Fruit fly (Drosophila melanogaster) whole organism, pupa: ENCODE results near the gene SIFaR.

ENCODE experiments used
- CG10348 ChIP-seq: fragments of 200-800 bp; sonication (Bioruptor generic); IDR thresholded peaks from 2 replicates; pipeline ENCODE4 v1.3.6; 2022; ENCODE audit warnings: missing biosample characterization, missing genetic modification characterization
- CG12605 ChIP-seq: fragments of 200-800 bp; sonication (Bioruptor generic); IDR thresholded peaks from 2 replicates; pipeline ENCODE4 v1.3.6; 2022; ENCODE audit warnings: missing biosample characterization, missing genetic modification characterization
- CG13204 ChIP-seq: fragments of 200-800 bp; sonication (Bioruptor generic); optimal IDR thresholded peaks from 2 replicates; lab custom pipeline; 2018; ENCODE audit warnings: missing biosample characterization, mild to moderate bottlenecking, missing genetic modification characterization, moderate library complexity
- CG14655 ChIP-seq: fragments of 200-800 bp; sonication (Bioruptor generic); optimal IDR thresholded peaks from 3 replicates; lab custom pipeline; 2017; ENCODE audit warnings: mild to moderate bottlenecking, missing biosample characterization, missing genetic modification reagents, missing genetic modification characterization
- CG15710 ChIP-seq: fragments of 200-800 bp; sonication (Bioruptor generic); optimal IDR thresholded peaks from 2 replicates; lab custom pipeline; 2018; ENCODE audit warnings: missing biosample characterization, mild to moderate bottlenecking, missing genetic modification characterization, moderate library complexity
- CG17806 ChIP-seq: fragments of 200-800 bp; sonication (Bioruptor generic); optimal IDR thresholded peaks from 2 replicates; lab custom pipeline; 2018; ENCODE audit warnings: missing biosample characterization, mild to moderate bottlenecking, missing genetic modification characterization, moderate library complexity
- CG32121 ChIP-seq: fragments of 200-800 bp; sonication (Bioruptor generic); IDR thresholded peaks from 2 replicates; pipeline ENCODE4 v1.3.6; 2022; ENCODE audit warnings: missing biosample characterization, missing genetic modification characterization
- CG34367 ChIP-seq: fragments of 200-800 bp; sonication (Bioruptor generic); optimal IDR thresholded peaks from 2 replicates; lab custom pipeline; 2018; ENCODE audit warnings: missing biosample characterization, mild to moderate bottlenecking, missing genetic modification characterization
- CG4496 ChIP-seq: fragments of 200-800 bp; sonication (Bioruptor generic); IDR thresholded peaks from 3 replicates; pipeline ENCODE4 v1.3.6; 2022; ENCODE audit warnings: missing biosample characterization, missing genetic modification characterization
- CG8159 ChIP-seq: fragments of 200-800 bp; sonication (Bioruptor generic); optimal IDR thresholded peaks from 3 replicates; lab custom pipeline; 2018; ENCODE audit warnings: missing biosample characterization, mild to moderate bottlenecking, missing genetic modification characterization, moderate library complexity
- CG8301 ChIP-seq: fragments of 200-800 bp; sonication (Bioruptor generic); optimal IDR thresholded peaks from 2 replicates; lab custom pipeline; 2018; ENCODE audit warnings: missing biosample characterization, mild to moderate bottlenecking, missing genetic modification characterization
- CG9948 ChIP-seq: fragments of 200-800 bp; sonication (Bioruptor generic); optimal IDR thresholded peaks from 2 replicates; lab custom pipeline; 2018; ENCODE audit warnings: missing biosample characterization, mild to moderate bottlenecking, missing genetic modification characterization, moderate library complexity
- D1 ChIP-seq: fragments of 200-800 bp; sonication (Bioruptor generic); optimal IDR thresholded peaks from 2 replicates; lab custom pipeline; 2018; ENCODE audit warnings: missing biosample characterization, mild to moderate bottlenecking, missing genetic modification characterization, moderate library complexity
- EcR ChIP-seq: fragments of 200-800 bp; sonication (Bioruptor generic); optimal IDR thresholded peaks from 3 replicates; lab custom pipeline; 2019; ENCODE audit warnings: missing biosample characterization, missing genetic modification characterization, mild to moderate bottlenecking, moderate library complexity, missing genetic modification reagents
- Ets98B ChIP-seq: fragments of 200-800 bp; sonication (Bioruptor generic); IDR thresholded peaks from 2 replicates; pipeline ENCODE4 v1.3.6; 2022; ENCODE audit warnings: missing biosample characterization, missing genetic modification characterization
- Pif1A ChIP-seq: fragments of 200-800 bp; sonication (Bioruptor generic); optimal IDR thresholded peaks from 3 replicates; lab custom pipeline; 2016; ENCODE audit warnings: missing biosample characterization, missing genetic modification characterization
- Pif1B ChIP-seq: fragments of 200-800 bp; sonication (Bioruptor generic); optimal IDR thresholded peaks from 3 replicates; lab custom pipeline; 2016; ENCODE audit warnings: missing biosample characterization, missing genetic modification characterization
- Snoo ChIP-seq: fragments of 200-800 bp; sonication (Bioruptor generic); optimal IDR thresholded peaks from 3 replicates; lab custom pipeline; 2017; ENCODE audit warnings: missing biosample characterization, mild to moderate bottlenecking, missing genetic modification characterization, inconsistent platforms
- fd96Ca ChIP-seq: fragments of 200-800 bp; sonication (Bioruptor generic); IDR thresholded peaks from 3 replicates; pipeline ENCODE4 v1.3.6; 2022; ENCODE audit warnings: missing biosample characterization, missing genetic modification characterization
- gl ChIP-seq: fragments of 200-800 bp; sonication (Bioruptor generic); optimal IDR thresholded peaks from 2 replicates; lab custom pipeline; 2018; ENCODE audit warnings: missing biosample characterization, mild to moderate bottlenecking, missing genetic modification characterization
- rn ChIP-seq: fragments of 200-800 bp; sonication (Bioruptor generic); IDR thresholded peaks from 2 replicates; pipeline ENCODE4 v1.3.6; 2022; ENCODE audit warnings: missing biosample characterization, missing genetic modification characterization

Gene SIFaR

dm6 chr3R:21282897-21283296 is 10.9 kb downstream of the SIFaR start, which contains the start of gene CG17298:
Gene CG17298, plus strand, starts transcription at chr3R:21283197.
- TF ChIP-seq Pif1A (no peak), Snoo (tag; lab: Kevin White, UChicago) (no peak)

DNA sequence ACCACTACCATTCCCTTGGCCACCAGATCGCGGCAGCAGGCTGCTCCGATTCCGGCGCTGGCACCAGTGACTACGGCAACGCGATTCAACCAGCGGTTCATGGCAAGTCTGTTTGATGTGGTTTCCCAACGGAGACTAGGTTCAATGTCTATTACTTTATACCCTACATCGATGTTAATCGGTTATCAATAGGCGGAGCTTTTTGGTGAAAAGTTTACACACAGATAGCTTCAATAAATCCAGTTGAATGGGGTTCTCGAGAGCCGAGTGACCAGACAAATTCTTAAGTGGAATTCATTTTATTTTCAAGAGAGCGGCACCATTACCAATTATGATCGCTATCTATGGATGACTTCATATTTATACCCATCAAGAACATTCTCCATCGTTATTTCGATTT is 17.7 kb downstream of the SIFaR start, which contains the start of gene CG3301:
Gene CG3301 (minus strand): TSS at position 139 of the 400 bp plus-strand sequence.
- TF ChIP-seq gl (tag; lab: Kevin White, UChicago) (no peak), CG13204 (GFP tag; lab: Kevin White, UChicago) (no peak), CG15710 (tag; lab: Kevin White, UChicago) (no peak), EcR (GFP tag; lab: Kevin White, UChicago) (no peak), Snoo (tag; lab: Kevin White, UChicago) (no peak), CG8159 (no peak), CG34367 (tag; lab: Kevin White, UChicago) (no peak), CG14655 (GFP tag; lab: Kevin White, UChicago) (no peak), CG10348 (GFP tag; lab: Robert Waterston, UW) (no peak), CG12605 (no peak), CG9948 (tag; lab: Kevin White, UChicago) (no peak), rn (GFP tag; lab: Robert Waterston, UW) (no peak), CG17806 (tag; lab: Kevin White, UChicago) (no peak), Pif1B (GFP tag; lab: Kevin White, UChicago) (no peak), CG4496 (GFP tag; lab: Robert Waterston, UW) (no peak), D1 (no peak), fd96Ca (no peak)

dm6 chr3R:21274870-21275269 is 18.9 kb downstream of the SIFaR start:
- TF ChIP-seq EcR (GFP tag; lab: Kevin White, UChicago) (no peak), Pif1A (no peak), gl (tag; lab: Kevin White, UChicago) (no peak), CG34367 (tag; lab: Kevin White, UChicago) (no peak), CG17806 (tag; lab: Kevin White, UChicago) (no peak), CG8301 (tag; lab: Kevin White, UChicago) (no peak), rn (GFP tag; lab: Robert Waterston, UW) (no peak), fd96Ca (no peak), Pif1B (GFP tag; lab: Kevin White, UChicago) (no peak), CG8159 (no peak), CG10348 (GFP tag; lab: Robert Waterston, UW) (no peak), CG14655 (GFP tag; lab: Kevin White, UChicago) (no peak), Ets98B (GFP tag; lab: Robert Waterston, UW) (no peak), CG32121 (GFP tag; lab: Robert Waterston, UW) (no peak), D1 (no peak), Snoo (tag; lab: Kevin White, UChicago) (no peak), CG13204 (GFP tag; lab: Kevin White, UChicago) (no peak), CG15710 (tag; lab: Kevin White, UChicago) (no peak), CG4496 (GFP tag; lab: Robert Waterston, UW) (no peak), CG12605 (no peak)

dm6 chr3R:21273427-21274038 is 20.3 kb downstream of the SIFaR start, which contains the start of gene CG3308:
Gene CG3308, minus strand, starts transcription at chr3R:21273817.
- TF ChIP-seq Pif1A (no peak), CG8159 (no peak), gl (tag; lab: Kevin White, UChicago) (no peak), Snoo (tag; lab: Kevin White, UChicago) (no peak), CG12605 (0 out of 2 replicates have a peak, but pooled peaks have one; percentile 3)

dm6 chr3R:21271208-21271607 is 22.6 kb downstream of the SIFaR start:
- TF ChIP-seq CG4496 (GFP tag; lab: Robert Waterston, UW), result no peak
- no peak for TF ChIP-seq CG9948 (tag; lab: Kevin White, UChicago)
- TF ChIP-seq CG10348 (GFP tag; lab: Robert Waterston, UW), result no peak
- TF ChIP-seq fd96Ca, result no peak
- TF ChIP-seq EcR (GFP tag; lab: Kevin White, UChicago), result no peak
- TF ChIP-seq rn (GFP tag; lab: Robert Waterston, UW), result no peak
- TF ChIP-seq CG8159, result no peak
- no peak for TF ChIP-seq Snoo (tag; lab: Kevin White, UChicago)
- TF ChIP-seq D1, result no peak
- TF ChIP-seq Pif1B (GFP tag; lab: Kevin White, UChicago), result no peak
- no peak for TF ChIP-seq CG32121 (GFP tag; lab: Robert Waterston, UW)
- no peak for TF ChIP-seq gl (tag; lab: Kevin White, UChicago)
- TF ChIP-seq Pif1A, result no peak
- no peak for TF ChIP-seq Ets98B (GFP tag; lab: Robert Waterston, UW)
- no peak for TF ChIP-seq CG34367 (tag; lab: Kevin White, UChicago)
- TF ChIP-seq CG13204 (GFP tag; lab: Kevin White, UChicago), result no peak

DNA sequence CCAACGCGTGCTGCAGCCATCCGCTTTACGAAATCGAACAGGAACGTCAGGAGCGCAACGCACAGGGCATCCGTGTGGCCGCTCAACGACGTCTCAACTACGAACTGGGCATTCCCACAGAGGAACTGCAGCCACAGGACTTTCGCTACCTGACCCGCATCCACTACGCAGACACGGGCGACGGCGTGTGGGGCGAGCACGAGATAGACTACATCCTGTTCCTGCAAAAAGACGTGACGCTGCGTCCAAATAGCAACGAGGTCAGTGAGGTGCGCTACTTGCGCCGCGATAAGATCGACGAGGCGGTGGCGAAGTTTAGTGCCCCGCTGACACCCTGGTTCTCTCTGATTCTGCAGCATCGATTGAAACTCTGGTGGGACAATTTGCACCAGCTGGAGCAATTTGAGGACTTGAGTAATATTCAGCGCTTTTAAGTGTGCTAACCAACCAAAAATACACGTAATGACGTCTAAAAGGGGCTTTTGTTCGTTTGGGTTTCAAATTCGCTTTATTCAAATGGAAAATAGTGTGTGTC is 23.1 kb downstream of the SIFaR start:
- no peak for TF ChIP-seq Ets98B (GFP tag; lab: Robert Waterston, UW)
- no peak for TF ChIP-seq D1
- no peak for TF ChIP-seq CG10348 (GFP tag; lab: Robert Waterston, UW)
- TF ChIP-seq CG12605, result no peak
- no peak for TF ChIP-seq CG13204 (GFP tag; lab: Kevin White, UChicago)
- TF ChIP-seq CG15710 (tag; lab: Kevin White, UChicago), result no peak
- TF ChIP-seq CG4496 (GFP tag; lab: Robert Waterston, UW), result no peak
- TF ChIP-seq EcR (GFP tag; lab: Kevin White, UChicago), result no peak
- TF ChIP-seq CG32121 (GFP tag; lab: Robert Waterston, UW), result no peak
- no peak for TF ChIP-seq gl (tag; lab: Kevin White, UChicago)
- TF ChIP-seq CG17806 (tag; lab: Kevin White, UChicago), result no peak
- no peak for TF ChIP-seq rn (GFP tag; lab: Robert Waterston, UW)
- TF ChIP-seq CG8301 (tag; lab: Kevin White, UChicago), result no peak
- no peak for TF ChIP-seq CG34367 (tag; lab: Kevin White, UChicago)
